Fruit fly (Drosophila melanogaster): ENCODE data around the gene DZIP1.

DNA sequence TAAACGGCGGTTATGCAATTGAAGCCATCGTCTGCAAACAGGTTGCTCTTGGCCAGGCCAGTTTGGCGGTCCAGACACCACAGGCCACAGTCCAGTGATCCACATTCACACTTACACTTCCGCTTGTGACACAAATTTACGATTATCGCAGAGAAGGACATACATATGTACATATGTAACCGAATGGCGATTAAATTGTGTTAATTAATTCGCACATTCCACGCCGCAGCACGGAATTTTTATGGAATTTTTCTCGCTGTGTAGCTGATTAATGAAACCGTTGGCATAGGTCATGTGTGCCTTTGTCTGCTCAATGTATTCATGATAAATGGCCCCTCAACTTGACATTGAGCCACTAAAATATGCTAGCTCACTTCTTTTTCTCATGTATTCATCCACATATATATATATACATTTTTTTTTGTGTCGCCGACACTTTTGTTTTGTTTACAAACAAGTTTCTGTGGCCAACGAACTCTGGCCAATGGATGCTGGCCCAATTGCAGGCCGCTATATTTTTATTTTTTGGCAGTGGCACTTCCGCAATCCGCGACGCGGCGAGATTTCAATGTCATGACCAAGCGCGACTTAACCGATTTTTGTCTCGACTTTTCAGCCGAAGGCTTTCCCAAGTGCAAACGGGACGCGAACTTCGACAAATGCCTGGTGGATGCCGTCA lies 11.0 kb downstream of the DZIP1 start:
- no peak for TF ChIP-seq Hr96 (GFP tag; optimal IDR thresholded peaks at IDR 0.05)
- no peak for TF ChIP-seq cnc (optimal IDR thresholded peaks at IDR 0.05)
- TF ChIP-seq CG12768 (GFP tag; optimal IDR thresholded peaks at IDR 0.05) = no peak
- TF ChIP-seq tj (GFP tag; optimal IDR thresholded peaks at IDR 0.05) = no peak
- no peak for TF ChIP-seq pad (GFP tag; optimal IDR thresholded peaks at IDR 0.05)
- TF ChIP-seq CG1620 (GFP tag; optimal IDR thresholded peaks at IDR 0.05) = no peak
- TF ChIP-seq cic (GFP tag; optimal IDR thresholded peaks at IDR 0.05) = no peak
- no peak for TF ChIP-seq kay (GFP tag; ENCODE audit: borderline replicate concordance)
- no peak for TF ChIP-seq bab1 (GFP tag; optimal IDR thresholded peaks at IDR 0.05)
- TF ChIP-seq Crg-1 (GFP tag; optimal IDR thresholded peaks at IDR 0.05) = no peak
- TF ChIP-seq CG5204 (GFP tag; optimal IDR thresholded peaks at IDR 0.05) = no peak
- TF ChIP-seq CG33017 (tag; optimal IDR thresholded peaks at IDR 0.05) = no peak
- no peak for TF ChIP-seq CG11617 (GFP tag; optimal IDR thresholded peaks at IDR 0.05)
- no peak for TF ChIP-seq CG7101 (tag; optimal IDR thresholded peaks at IDR 0.05)

All from whole organism, adult.